Fruit fly (Drosophila melanogaster): ENCODE results near the gene CG14085.

The CG14085 gene

dm6 chr3L:19268720-19269401 is at the start of gene CG14085, which contains the start of gene Aldh7A1:
Gene CG14085, plus strand, starts transcription at chr3L:19269351.
Gene Aldh7A1, minus strand, starts transcription at chr3L:19268913.
- TF ChIP-seq pan (optimal IDR thresholded peaks at IDR 0.05) (no peak), EcR (GFP tag; optimal IDR thresholded peaks at IDR 0.05) (no peak), usp (GFP tag; optimal IDR thresholded peaks at IDR 0.05) (no peak), psq (optimal IDR thresholded peaks at IDR 0.05) (no peak), Dll (optimal IDR thresholded peaks at IDR 0.05) (no peak), CG8478 (optimal IDR thresholded peaks at IDR 0.05) (no peak)

dm6 chr3L:19221455-19221854 is 47.7 kb upstream of the CG14085 start:
- TF ChIP-seq pan (optimal IDR thresholded peaks at IDR 0.05) (no peak), psq (optimal IDR thresholded peaks at IDR 0.05) (no peak), CG8478 (optimal IDR thresholded peaks at IDR 0.05) (no peak), usp (GFP tag; optimal IDR thresholded peaks at IDR 0.05) (no peak), EcR (GFP tag; optimal IDR thresholded peaks at IDR 0.05) (no peak), Dll (optimal IDR thresholded peaks at IDR 0.05) (no peak)

dm6 chr3L:19225687-19226086 is 43.5 kb upstream of the CG14085 start:
- no peak for TF ChIP-seq CG8478 (optimal IDR thresholded peaks at IDR 0.05)
- TF ChIP-seq usp (GFP tag; optimal IDR thresholded peaks at IDR 0.05), result no peak
- TF ChIP-seq EcR (GFP tag; optimal IDR thresholded peaks at IDR 0.05), result no peak
- no peak for TF ChIP-seq pan (optimal IDR thresholded peaks at IDR 0.05)
- no peak for TF ChIP-seq psq (optimal IDR thresholded peaks at IDR 0.05)
- TF ChIP-seq Dll (optimal IDR thresholded peaks at IDR 0.05), result no peak

- no peak for TF ChIP-seq pan (optimal IDR thresholded peaks at IDR 0.05)
- TF ChIP-seq psq (optimal IDR thresholded peaks at IDR 0.05), result no peak
- TF ChIP-seq usp (GFP tag; optimal IDR thresholded peaks at IDR 0.05), result no peak
- TF ChIP-seq EcR (GFP tag; optimal IDR thresholded peaks at IDR 0.05), result no peak
- TF ChIP-seq Dll (optimal IDR thresholded peaks at IDR 0.05), result no peak
- no peak for TF ChIP-seq CG8478 (optimal IDR thresholded peaks at IDR 0.05)
Measured at dm6 chr3L:19228371-19228817, 40.8 kb upstream of the CG14085 start.

- TF ChIP-seq usp (GFP tag; optimal IDR thresholded peaks at IDR 0.05) (no peak), EcR (GFP tag; optimal IDR thresholded peaks at IDR 0.05) (no peak), psq (optimal IDR thresholded peaks at IDR 0.05) (no peak), pan (optimal IDR thresholded peaks at IDR 0.05) (no peak), CG8478 (optimal IDR thresholded peaks at IDR 0.05) (no peak), Dll (optimal IDR thresholded peaks at IDR 0.05) (no peak)
Measured at dm6 chr3L:19228857-19229398, 40.2 kb upstream of the CG14085 start.

- no peak for TF ChIP-seq EcR (GFP tag; optimal IDR thresholded peaks at IDR 0.05)
- no peak for TF ChIP-seq usp (GFP tag; optimal IDR thresholded peaks at IDR 0.05)
- TF ChIP-seq CG8478 (optimal IDR thresholded peaks at IDR 0.05), result no peak
- TF ChIP-seq psq (optimal IDR thresholded peaks at IDR 0.05), result no peak
- TF ChIP-seq Dll (optimal IDR thresholded peaks at IDR 0.05), result no peak
- TF ChIP-seq pan (optimal IDR thresholded peaks at IDR 0.05), result no peak
Measured at dm6 chr3L:19229491-19229890, 39.7 kb upstream of the CG14085 start.

- no peak for TF ChIP-seq pan (optimal IDR thresholded peaks at IDR 0.05)
- no peak for TF ChIP-seq usp (GFP tag; optimal IDR thresholded peaks at IDR 0.05)
- no peak for TF ChIP-seq CG8478 (optimal IDR thresholded peaks at IDR 0.05)
- no peak for TF ChIP-seq Dll (optimal IDR thresholded peaks at IDR 0.05)
- TF ChIP-seq EcR (GFP tag; optimal IDR thresholded peaks at IDR 0.05), result no peak
- TF ChIP-seq psq (optimal IDR thresholded peaks at IDR 0.05), result no peak
Measured at dm6 chr3L:19230801-19231547, 38.2 kb upstream of the CG14085 start.

- TF ChIP-seq usp (GFP tag; optimal IDR thresholded peaks at IDR 0.05), result no peak
- no peak for TF ChIP-seq CG8478 (optimal IDR thresholded peaks at IDR 0.05)
- no peak for TF ChIP-seq psq (optimal IDR thresholded peaks at IDR 0.05)
- no peak for TF ChIP-seq EcR (GFP tag; optimal IDR thresholded peaks at IDR 0.05)
- TF ChIP-seq pan (optimal IDR thresholded peaks at IDR 0.05), result no peak
- TF ChIP-seq Dll (optimal IDR thresholded peaks at IDR 0.05), result no peak
Measured at dm6 chr3L:19231608-19232007, 37.5 kb upstream of the CG14085 start.

- TF ChIP-seq pan (optimal IDR thresholded peaks at IDR 0.05) (no peak), usp (GFP tag; optimal IDR thresholded peaks at IDR 0.05) (no peak), Dll (optimal IDR thresholded peaks at IDR 0.05) (no peak), psq (optimal IDR thresholded peaks at IDR 0.05) (no peak), EcR (GFP tag; optimal IDR thresholded peaks at IDR 0.05) (no peak), CG8478 (optimal IDR thresholded peaks at IDR 0.05) (no peak)
Measured at dm6 chr3L:19233798-19234781, 35.1 kb upstream of the CG14085 start.

- TF ChIP-seq psq (optimal IDR thresholded peaks at IDR 0.05), result no peak
- TF ChIP-seq EcR (GFP tag; optimal IDR thresholded peaks at IDR 0.05), result no peak
- no peak for TF ChIP-seq usp (GFP tag; optimal IDR thresholded peaks at IDR 0.05)
- TF ChIP-seq pan (optimal IDR thresholded peaks at IDR 0.05), result no peak
- no peak for TF ChIP-seq CG8478 (optimal IDR thresholded peaks at IDR 0.05)
- no peak for TF ChIP-seq Dll (optimal IDR thresholded peaks at IDR 0.05)
Measured at dm6 chr3L:19234922-19235702, 34.0 kb upstream of the CG14085 start, which contains the start of gene fz2. Gene fz2, minus strand, starts transcription at chr3L:19235373.
